Worm (Caenorhabditis elegans): ENCODE results near the gene T05A8.3.

T05A8.3 gene

ce11 chrII:2734735-2735134, 17.5 kb upstream of the T05A8.3 start (continued):
- TF ChIP-seq ZK546.5 (tag; optimal IDR thresholded peaks at IDR 0.05): no peak
- TF ChIP-seq zag-1 (tag; optimal IDR thresholded peaks at IDR 0.05): no peak
- no peak for TF ChIP-seq spr-3 (GFP tag; optimal IDR thresholded peaks at IDR 0.05)
- no peak for TF ChIP-seq snpc-4 (tag; optimal IDR thresholded peaks at IDR 0.05)

- TF ChIP-seq sdz-12 (GFP tag; optimal IDR thresholded peaks at IDR 0.05) (no peak), Y105C5A.15 (GFP tag; IDR thresholded peaks at IDR 0.05) (no peak), unc-62 (GFP tag; optimal IDR thresholded peaks at IDR 0.05 in 1 of 2) (no peak), unc-62 (tag; optimal IDR thresholded peaks at IDR 0.05) (no peak), ZK546.5 (tag; optimal IDR thresholded peaks at IDR 0.05) (no peak), set-16 (GFP tag; IDR thresholded peaks at IDR 0.05) (no peak), gei-8 (GFP tag; optimal IDR thresholded peaks at IDR 0.05) (no peak), dve-1 (tag; optimal IDR thresholded peaks at IDR 0.05; ENCODE audit: insufficient read depth) (no peak), dmd-6 (GFP tag; IDR thresholded peaks at IDR 0.05) (no peak), ctbp-1 (GFP tag; IDR thresholded peaks at IDR 0.05) (no peak), ceh-62 (tag; optimal IDR thresholded peaks at IDR 0.05) (no peak), nhr-42 (GFP tag; IDR thresholded peaks at IDR 0.05) (no peak), F10B5.3 (tag; optimal IDR thresholded peaks at IDR 0.05) (no peak), jun-1 (tag; optimal IDR thresholded peaks at IDR 0.05) (no peak), nhr-102 (tag; optimal IDR thresholded peaks at IDR 0.05) (no peak), R02D3.7 (tag; optimal IDR thresholded peaks at IDR 0.05) (no peak), mep-1 (tag; optimal IDR thresholded peaks at IDR 0.05) (no peak)
Measured at ce11 chrII:2734266-2734665, 17.0 kb upstream of the T05A8.3 start.

- peak; percentile 6 for TF ChIP-seq fkh-10 (GFP tag; optimal IDR thresholded peaks at IDR 0.05)
- TF ChIP-seq ctbp-1 (GFP tag; IDR thresholded peaks at IDR 0.05): no peak
- TF ChIP-seq unc-62 (GFP tag; optimal IDR thresholded peaks at IDR 0.05 in 1 of 2): peak in 1 of 2 experiments; percentile 56
- TF ChIP-seq unc-62 (tag; optimal IDR thresholded peaks at IDR 0.05): no peak
- TF ChIP-seq hlh-11 (tag; optimal IDR thresholded peaks at IDR 0.05): no peak
- TF ChIP-seq snpc-1.2 (GFP tag; IDR thresholded peaks at IDR 0.05): no peak
- TF ChIP-seq nhr-41 (GFP tag; IDR thresholded peaks at IDR 0.05): no peak
- TF ChIP-seq ces-1 (GFP tag; optimal IDR thresholded peaks at IDR 0.05): peak; percentile 8
Measured at ce11 chrII:2730647-2731046, 13.4 kb upstream of the T05A8.3 start.

- TF ChIP-seq fos-1 (tag; optimal IDR thresholded peaks at IDR 0.05): no peak
- no peak for TF ChIP-seq T26A8.4 (GFP tag; IDR thresholded peaks at IDR 0.05)
- no peak for TF ChIP-seq lin-13 (GFP tag; optimal IDR thresholded peaks at IDR 0.05)
- TF ChIP-seq tra-1 (GFP tag; IDR thresholded peaks at IDR 0.05): 0 out of 2 replicates have a peak, but pooled peaks have one; percentile 37
- no peak for TF ChIP-seq ces-1 (GFP tag; optimal IDR thresholded peaks at IDR 0.05)
Measured at ce11 chrII:2726774-2727173, 9.5 kb upstream of the T05A8.3 start.

ce11 chrII:2725561-2725960, 8.3 kb upstream of the T05A8.3 start, which contains the start of the genes T05A8.11 and nep-2:
T05A8.11 (minus strand) TSS chrII:2725661.
nep-2 (minus strand) TSS chrII:2725752.
- TF ChIP-seq zag-1 (tag; optimal IDR thresholded peaks at IDR 0.05) (no peak), lsy-2 (tag; optimal IDR thresholded peaks at IDR 0.05) (no peak), set-16 (GFP tag; IDR thresholded peaks at IDR 0.05) (0 out of 2 replicates have a peak, but pooled peaks have one; percentile 2), jun-1 (tag; optimal IDR thresholded peaks at IDR 0.05) (no peak), mep-1 (tag; optimal IDR thresholded peaks at IDR 0.05) (no peak), F10B5.3 (tag; optimal IDR thresholded peaks at IDR 0.05) (no peak)

- TF ChIP-seq F49E8.2 (tag; optimal IDR thresholded peaks at IDR 0.05; ENCODE audit: borderline replicate concordance) (no peak), zfp-3 (GFP tag; conservative IDR thresholded peaks at IDR 0.05) (no peak), php-3 (GFP tag; IDR thresholded peaks at IDR 0.05) (no peak), F37D6.2 (tag; optimal IDR thresholded peaks at IDR 0.05) (no peak), duxl-1 (tag; optimal IDR thresholded peaks at IDR 0.05; ENCODE audit: poor library complexity) (no peak), Y105C5A.15 (GFP tag; IDR thresholded peaks at IDR 0.05) (no peak), F26F4.8 (GFP tag; conservative IDR thresholded peaks at IDR 0.05) (no peak), nhr-41 (GFP tag; IDR thresholded peaks at IDR 0.05) (no peak), daf-19 (GFP tag; conservative IDR thresholded peaks at IDR 0.05) (no peak), unc-39 (tag; optimal IDR thresholded peaks at IDR 0.05) (no peak)
Measured at ce11 chrII:2721992-2722391, 4.8 kb upstream of the T05A8.3 start.
